Fruit fly (Drosophila melanogaster) whole organism, pupa: Measurements from ENCODE around the gene CG11109.

ENCODE experiments used
- CG10348 ChIP-seq: fragments of 200-800 bp; sonication (Bioruptor generic); IDR thresholded peaks from 2 replicates; pipeline ENCODE4 v1.3.6; 2022; ENCODE audit warnings: missing biosample characterization, missing genetic modification characterization
- CG12605 ChIP-seq: fragments of 200-800 bp; sonication (Bioruptor generic); IDR thresholded peaks from 2 replicates; pipeline ENCODE4 v1.3.6; 2022; ENCODE audit warnings: missing biosample characterization, missing genetic modification characterization
- CG13204 ChIP-seq: fragments of 200-800 bp; sonication (Bioruptor generic); optimal IDR thresholded peaks from 2 replicates; lab custom pipeline; 2018; ENCODE audit warnings: missing biosample characterization, mild to moderate bottlenecking, missing genetic modification characterization, moderate library complexity
- CG14655 ChIP-seq: fragments of 200-800 bp; sonication (Bioruptor generic); optimal IDR thresholded peaks from 3 replicates; lab custom pipeline; 2017; ENCODE audit warnings: mild to moderate bottlenecking, missing biosample characterization, missing genetic modification reagents, missing genetic modification characterization
- CG15710 ChIP-seq: fragments of 200-800 bp; sonication (Bioruptor generic); optimal IDR thresholded peaks from 2 replicates; lab custom pipeline; 2018; ENCODE audit warnings: missing biosample characterization, mild to moderate bottlenecking, missing genetic modification characterization, moderate library complexity
- CG17806 ChIP-seq: fragments of 200-800 bp; sonication (Bioruptor generic); optimal IDR thresholded peaks from 2 replicates; lab custom pipeline; 2018; ENCODE audit warnings: missing biosample characterization, mild to moderate bottlenecking, missing genetic modification characterization, moderate library complexity
- CG32121 ChIP-seq: fragments of 200-800 bp; sonication (Bioruptor generic); IDR thresholded peaks from 2 replicates; pipeline ENCODE4 v1.3.6; 2022; ENCODE audit warnings: missing biosample characterization, missing genetic modification characterization
- CG34367 ChIP-seq: fragments of 200-800 bp; sonication (Bioruptor generic); optimal IDR thresholded peaks from 2 replicates; lab custom pipeline; 2018; ENCODE audit warnings: missing biosample characterization, mild to moderate bottlenecking, missing genetic modification characterization
- CG4496 ChIP-seq: fragments of 200-800 bp; sonication (Bioruptor generic); IDR thresholded peaks from 3 replicates; pipeline ENCODE4 v1.3.6; 2022; ENCODE audit warnings: missing biosample characterization, missing genetic modification characterization
- CG8159 ChIP-seq: fragments of 200-800 bp; sonication (Bioruptor generic); optimal IDR thresholded peaks from 3 replicates; lab custom pipeline; 2018; ENCODE audit warnings: missing biosample characterization, mild to moderate bottlenecking, missing genetic modification characterization, moderate library complexity
- CG8301 ChIP-seq: fragments of 200-800 bp; sonication (Bioruptor generic); optimal IDR thresholded peaks from 2 replicates; lab custom pipeline; 2018; ENCODE audit warnings: missing biosample characterization, mild to moderate bottlenecking, missing genetic modification characterization
- CG9948 ChIP-seq: fragments of 200-800 bp; sonication (Bioruptor generic); optimal IDR thresholded peaks from 2 replicates; lab custom pipeline; 2018; ENCODE audit warnings: missing biosample characterization, mild to moderate bottlenecking, missing genetic modification characterization, moderate library complexity
- D1 ChIP-seq: fragments of 200-800 bp; sonication (Bioruptor generic); optimal IDR thresholded peaks from 2 replicates; lab custom pipeline; 2018; ENCODE audit warnings: missing biosample characterization, mild to moderate bottlenecking, missing genetic modification characterization, moderate library complexity
- EcR ChIP-seq: fragments of 200-800 bp; sonication (Bioruptor generic); optimal IDR thresholded peaks from 3 replicates; lab custom pipeline; 2019; ENCODE audit warnings: missing biosample characterization, missing genetic modification characterization, mild to moderate bottlenecking, moderate library complexity, missing genetic modification reagents
- Ets98B ChIP-seq: fragments of 200-800 bp; sonication (Bioruptor generic); IDR thresholded peaks from 2 replicates; pipeline ENCODE4 v1.3.6; 2022; ENCODE audit warnings: missing biosample characterization, missing genetic modification characterization
- Pif1A ChIP-seq: fragments of 200-800 bp; sonication (Bioruptor generic); optimal IDR thresholded peaks from 3 replicates; lab custom pipeline; 2016; ENCODE audit warnings: missing biosample characterization, missing genetic modification characterization
- Pif1B ChIP-seq: fragments of 200-800 bp; sonication (Bioruptor generic); optimal IDR thresholded peaks from 3 replicates; lab custom pipeline; 2016; ENCODE audit warnings: missing biosample characterization, missing genetic modification characterization
- Snoo ChIP-seq: fragments of 200-800 bp; sonication (Bioruptor generic); optimal IDR thresholded peaks from 3 replicates; lab custom pipeline; 2017; ENCODE audit warnings: missing biosample characterization, mild to moderate bottlenecking, missing genetic modification characterization, inconsistent platforms
- fd96Ca ChIP-seq: fragments of 200-800 bp; sonication (Bioruptor generic); IDR thresholded peaks from 3 replicates; pipeline ENCODE4 v1.3.6; 2022; ENCODE audit warnings: missing biosample characterization, missing genetic modification characterization
- gl ChIP-seq: fragments of 200-800 bp; sonication (Bioruptor generic); optimal IDR thresholded peaks from 2 replicates; lab custom pipeline; 2018; ENCODE audit warnings: missing biosample characterization, mild to moderate bottlenecking, missing genetic modification characterization
- rn ChIP-seq: fragments of 200-800 bp; sonication (Bioruptor generic); IDR thresholded peaks from 2 replicates; pipeline ENCODE4 v1.3.6; 2022; ENCODE audit warnings: missing biosample characterization, missing genetic modification characterization

CG11109 gene

dm6 chr3L:22830132-22830697 is 41.8 kb upstream of the CG11109 start:
- no peak for TF ChIP-seq CG13204 (GFP tag; lab: Kevin White, UChicago)
- no peak for TF ChIP-seq gl (tag; lab: Kevin White, UChicago)
- TF ChIP-seq CG32121, result no peak

- TF ChIP-seq CG15710 (peak; percentile 44), CG8301 (tag; lab: Kevin White, UChicago) (peak; percentile 33), CG17806 (no peak), CG9948 (tag; lab: Kevin White, UChicago) (no peak), fd96Ca (GFP tag; lab: Robert Waterston, UW) (peak; percentile 82; the same call in 2 of the 3 replicates), CG10348 (GFP tag; lab: Robert Waterston, UW) (0 out of 2 replicates have a peak, but pooled peaks have one; percentile 15), CG8159 (tag; lab: Kevin White, UChicago) (peak; percentile 23), CG14655 (GFP tag; lab: Kevin White, UChicago) (peak; percentile 48), CG4496 (GFP tag; lab: Robert Waterston, UW) (no peak; the same call in 1 of the 3 replicates), Ets98B (GFP tag; lab: Robert Waterston, UW) (peak; percentile 68), CG32121 (peak; percentile 60; the same call in 1 of the 2 replicates), CG12605 (GFP tag; lab: Robert Waterston, UW) (peak; percentile 80), CG13204 (GFP tag; lab: Kevin White, UChicago) (peak; percentile 92), EcR (peak; percentile 88), gl (tag; lab: Kevin White, UChicago) (peak; percentile 71), Pif1B (GFP tag; lab: Kevin White, UChicago) (peak; percentile 56), Pif1A (GFP tag; lab: Kevin White, UChicago) (no peak), Snoo (tag; lab: Kevin White, UChicago) (peak; percentile 67), D1 (no peak), CG34367 (peak; percentile 38), rn (GFP tag; lab: Robert Waterston, UW) (no peak)
These were observed 36.6 kb upstream of the CG11109 start, which contains the start of gene jim for dm6 chr3L:22835144-22835964. Gene jim (minus strand): TSS chr3L:22835194.

dm6 chr3L:22836768-22837167 is 35.2 kb upstream of the CG11109 start, which contains the start of the genes CG11226 and CG45428:
Gene CG11226 (plus strand): TSS chr3L:22837068.
Gene CG45428 (minus strand): TSS chr3L:22837070.
- TF ChIP-seq CG8301 (tag; lab: Kevin White, UChicago), result no peak
- no peak for TF ChIP-seq CG9948 (tag; lab: Kevin White, UChicago)
- no peak for TF ChIP-seq Pif1B (GFP tag; lab: Kevin White, UChicago)
- TF ChIP-seq CG15710, result no peak
- no peak for TF ChIP-seq EcR
- TF ChIP-seq gl (tag; lab: Kevin White, UChicago), result no peak
- no peak for TF ChIP-seq rn (GFP tag; lab: Robert Waterston, UW)
- TF ChIP-seq Ets98B (GFP tag; lab: Robert Waterston, UW), result no peak
- no peak for TF ChIP-seq CG10348 (GFP tag; lab: Robert Waterston, UW)
- no peak for TF ChIP-seq D1
- no peak for TF ChIP-seq CG4496 (GFP tag; lab: Robert Waterston, UW)
- TF ChIP-seq CG12605 (GFP tag; lab: Robert Waterston, UW), result no peak
- TF ChIP-seq CG34367, result no peak

- peak; percentile 65 for TF ChIP-seq Ets98B (GFP tag; lab: Robert Waterston, UW)
- no peak for TF ChIP-seq CG17806
- TF ChIP-seq D1, result no peak
- TF ChIP-seq rn (GFP tag; lab: Robert Waterston, UW), result no peak
- TF ChIP-seq CG32121, result peak; percentile 62; the same call in 1 of the 2 replicates
- no peak for TF ChIP-seq CG8301 (tag; lab: Kevin White, UChicago)
- TF ChIP-seq CG34367, result no peak
- peak; percentile 46; the same call in 2 of the 3 replicates for TF ChIP-seq fd96Ca (GFP tag; lab: Robert Waterston, UW)
- no peak for TF ChIP-seq gl (tag; lab: Kevin White, UChicago)
- no peak for TF ChIP-seq CG9948 (tag; lab: Kevin White, UChicago)
- no peak for TF ChIP-seq CG13204 (GFP tag; lab: Kevin White, UChicago)
- peak; percentile 57 for TF ChIP-seq CG12605 (GFP tag; lab: Robert Waterston, UW)
- TF ChIP-seq CG8159 (tag; lab: Kevin White, UChicago), result no peak
- no peak for TF ChIP-seq Snoo (tag; lab: Kevin White, UChicago)
- no peak for TF ChIP-seq CG10348 (GFP tag; lab: Robert Waterston, UW)
- TF ChIP-seq CG4496 (GFP tag; lab: Robert Waterston, UW), result peak; percentile 74; the same call in 1 of the 3 replicates
- peak; percentile 53 for TF ChIP-seq EcR
- no peak for TF ChIP-seq Pif1B (GFP tag; lab: Kevin White, UChicago)
- TF ChIP-seq Pif1A (GFP tag; lab: Kevin White, UChicago), result no peak
- no peak for TF ChIP-seq CG15710
- TF ChIP-seq CG14655 (GFP tag; lab: Kevin White, UChicago), result peak; percentile 9
These were observed 34.1 kb upstream of the CG11109 start for dm6 chr3L:22837651-22838614.
